In the genomic region with DNA sequence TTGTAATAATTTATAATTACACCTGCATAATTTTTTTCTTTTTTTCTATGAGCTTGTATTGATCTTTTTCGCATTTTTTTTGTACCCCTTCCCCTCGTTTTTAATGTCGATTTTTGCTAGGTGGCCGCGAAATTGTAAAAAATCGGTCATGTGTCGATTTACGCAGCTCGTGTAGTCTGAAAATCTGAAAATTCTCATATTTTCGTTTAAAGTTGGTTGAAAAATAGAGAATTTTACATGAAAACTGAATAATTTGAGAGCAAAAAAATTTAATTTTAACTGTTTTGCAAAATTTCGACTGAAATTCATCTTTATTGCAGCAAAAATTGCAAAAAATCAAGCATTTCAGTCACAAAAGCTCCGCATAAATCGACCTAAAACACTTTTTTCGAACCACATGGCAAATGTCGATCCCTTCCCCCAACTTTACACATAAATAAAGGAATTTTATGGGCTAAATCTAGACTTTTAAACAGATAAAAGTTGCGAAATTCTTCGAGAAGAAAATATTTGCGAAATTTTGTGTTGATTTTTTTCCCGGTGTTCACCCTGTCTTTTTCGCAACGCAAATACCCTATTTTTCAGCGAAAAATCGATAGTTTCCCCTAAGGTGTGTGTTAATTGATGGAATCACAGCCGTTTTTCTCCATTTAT, we compare ENCODE assay signal across 5 worm cellular contexts.
TF ChIP-seq lines count a peak whose summit lies in the region.

No protein-coding gene starts in this region.

TF ChIP-seq in whole organism, L1 larva, 84 proteins besides CTCF, POLR2A, EP300 and RAD21:
- TF ChIP-seq ztf-4 (tag; optimal IDR thresholded peaks at IDR 0.05; lab: Kevin White, UChicago) (no peak), Y116A8C.19 (tag; optimal IDR thresholded peaks at IDR 0.05; lab: Kevin White, UChicago; ENCODE audit: borderline replicate concordance) (no peak), dsc-1 (tag; optimal IDR thresholded peaks at IDR 0.05; lab: Kevin White, UChicago) (peak; percentile 0), efl-1 (optimal IDR thresholded peaks at IDR 0.05; lab: Kevin White, UChicago) (no peak), efl-1 (GFP tag; optimal IDR thresholded peaks at IDR 0.05 in 1 of 2; lab: Kevin White, UChicago) (peak in 1 of 2 experiments; percentile 73), skn-1 (tag; optimal IDR thresholded peaks at IDR 0.05; lab: Kevin White, UChicago) (peak; percentile 13), zag-1 (tag; optimal IDR thresholded peaks at IDR 0.05; lab: Kevin White, UChicago) (no peak), zip-4 (GFP tag; optimal IDR thresholded peaks at IDR 0.05; lab: Kevin White, UChicago) (no peak), nhr-19 (GFP tag; conservative IDR thresholded peaks at IDR 0.05; lab: Robert Waterston, UW) (no peak), nhr-237 (tag; optimal IDR thresholded peaks at IDR 0.05; lab: Kevin White, UChicago) (no peak), elt-2 (tag; optimal IDR thresholded peaks at IDR 0.05; lab: Kevin White, UChicago) (no peak), tbx-2 (tag; optimal IDR thresholded peaks at IDR 0.05; lab: Kevin White, UChicago) (no peak), mep-1 (tag; optimal IDR thresholded peaks at IDR 0.05; lab: Kevin White, UChicago) (no peak)

TF ChIP-seq in whole organism, L2 larva, 48 proteins besides CTCF, POLR2A, EP300 and RAD21:
- peak; percentile 6 for TF ChIP-seq unc-55 (GFP tag; optimal IDR thresholded peaks at IDR 0.05; lab: Kevin White, UChicago)
- TF ChIP-seq lsy-2 (tag; optimal IDR thresholded peaks at IDR 0.05; lab: Kevin White, UChicago), result peak in 1 of 2 experiments; percentile 8
- TF ChIP-seq alr-1 (tag; optimal IDR thresholded peaks at IDR 0.05; lab: Kevin White, UChicago), result no peak
- no peak for TF ChIP-seq lin-39 (tag; optimal IDR thresholded peaks at IDR 0.05; lab: Kevin White, UChicago)
TF ChIP-seq in whole organism, L2 larva: peak in this region for 2.

TF ChIP-seq in whole organism, L3 larva, 47 proteins besides CTCF, POLR2A, EP300 and RAD21:
- no peak for TF ChIP-seq nhr-76 (tag; optimal IDR thresholded peaks at IDR 0.05; lab: Kevin White, UChicago)
- peak; percentile 15 for TF ChIP-seq ceh-28 (tag; optimal IDR thresholded peaks at IDR 0.05; lab: Kevin White, UChicago)
- no peak for TF ChIP-seq elt-3 (tag; optimal IDR thresholded peaks at IDR 0.05; lab: Kevin White, UChicago)
- no peak for TF ChIP-seq ceh-82 (tag; optimal IDR thresholded peaks at IDR 0.05; lab: Kevin White, UChicago)
- TF ChIP-seq nhr-23 (tag; optimal IDR thresholded peaks at IDR 0.05; lab: Kevin White, UChicago), result no peak
- TF ChIP-seq aly-2 (tag; optimal IDR thresholded peaks at IDR 0.05; lab: Kevin White, UChicago), result no peak
- no peak for TF ChIP-seq eor-1 (tag; optimal IDR thresholded peaks at IDR 0.05; lab: Kevin White, UChicago)
- no peak for TF ChIP-seq elt-2 (tag; optimal IDR thresholded peaks at IDR 0.05; lab: Kevin White, UChicago)

TF ChIP-seq in whole organism, early embryonic, 17 proteins besides CTCF, POLR2A, EP300 and RAD21:
- TF ChIP-seq B0310.2 (tag; optimal IDR thresholded peaks at IDR 0.05; lab: Kevin White, UChicago) (peak; percentile 29), ceh-13 (GFP tag; optimal IDR thresholded peaks at IDR 0.05; lab: Kevin White, UChicago) (no peak), ama-1 (optimal IDR thresholded peaks at IDR 0.05; lab: Kevin White, UChicago) (peak; percentile 61)
TF ChIP-seq in whole organism, early embryonic: peak in this region for 2.

TF ChIP-seq in whole organism, young adult, 124 proteins besides CTCF, POLR2A, EP300 and RAD21:
- no peak for TF ChIP-seq ceh-79 (tag; optimal IDR thresholded peaks at IDR 0.05; lab: Kevin White, UChicago)
- TF ChIP-seq ccch-3 (GFP tag; optimal IDR thresholded peaks at IDR 0.05; lab: Kevin White, UChicago), result no peak
- TF ChIP-seq ztf-18 (tag; optimal IDR thresholded peaks at IDR 0.05; lab: Kevin White, UChicago), result no peak
- TF ChIP-seq egrh-3 (GFP tag; IDR thresholded peaks at IDR 0.05; lab: Robert Waterston, UW), result no peak
- TF ChIP-seq him-1 (tag; optimal IDR thresholded peaks at IDR 0.05; lab: Kevin White, UChicago), result no peak
- peak; percentile 17; the same call in 1 of the 2 replicates for TF ChIP-seq B0336.3 (GFP tag; IDR thresholded peaks at IDR 0.05; lab: Robert Waterston, UW)
- TF ChIP-seq nfya-2 (GFP tag; IDR thresholded peaks at IDR 0.05; lab: Robert Waterston, UW), result no peak
- TF ChIP-seq lin-35 (GFP tag; optimal IDR thresholded peaks at IDR 0.05; lab: Kevin White, UChicago), result peak in 1 of 3 experiments; percentile 30
- no peak for TF ChIP-seq aptf-3 (GFP tag; IDR thresholded peaks at IDR 0.05; lab: Robert Waterston, UW)
- no peak for TF ChIP-seq lin-40 (tag; optimal IDR thresholded peaks at IDR 0.05; lab: Kevin White, UChicago)
- TF ChIP-seq B0019.2 (GFP tag; conservative IDR thresholded peaks at IDR 0.05; lab: Robert Waterston, UW), result no peak
- no peak for TF ChIP-seq madf-10 (tag; optimal IDR thresholded peaks at IDR 0.05; lab: Kevin White, UChicago)
- no peak for TF ChIP-seq ZK185.1 (tag; optimal IDR thresholded peaks at IDR 0.05; lab: Kevin White, UChicago; ENCODE audit: poor library complexity, severe bottlenecking)
- TF ChIP-seq efl-1 (GFP tag; optimal IDR thresholded peaks at IDR 0.05; lab: Kevin White, UChicago), result no peak
- no peak for TF ChIP-seq Y53F4B.3 (GFP tag; IDR thresholded peaks at IDR 0.05; lab: Robert Waterston, UW)
- TF ChIP-seq bed-1 (GFP tag; IDR thresholded peaks at IDR 0.05; lab: Robert Waterston, UW), result no peak
- no peak for TF ChIP-seq unc-130 (GFP tag; optimal IDR thresholded peaks at IDR 0.05; lab: Kevin White, UChicago)
- TF ChIP-seq cebp-2 (GFP tag; IDR thresholded peaks at IDR 0.05; lab: Robert Waterston, UW), result no peak
- TF ChIP-seq F37B4.10 (GFP tag; IDR thresholded peaks at IDR 0.05; lab: Robert Waterston, UW), result no peak
- 0 out of 2 replicates have a peak, but pooled peaks have one; percentile 35 for TF ChIP-seq cebp-1 (GFP tag; IDR thresholded peaks at IDR 0.05; lab: Robert Waterston, UW)
- peak; percentile 88 for TF ChIP-seq cebp-1 (tag; optimal IDR thresholded peaks at IDR 0.05; lab: Kevin White, UChicago)
- TF ChIP-seq Y95B8A.8 (GFP tag; IDR thresholded peaks at IDR 0.05; lab: Robert Waterston, UW), result no peak
- no peak for TF ChIP-seq xnd-1 (tag; optimal IDR thresholded peaks at IDR 0.05; lab: Kevin White, UChicago)
- no peak for TF ChIP-seq F55B11.4 (tag; optimal IDR thresholded peaks at IDR 0.05; lab: Kevin White, UChicago; ENCODE audit: borderline replicate concordance, insufficient read depth)
- TF ChIP-seq mes-4 (tag; optimal IDR thresholded peaks at IDR 0.05; lab: Kevin White, UChicago), result no peak
- TF ChIP-seq snpc-3.4 (tag; optimal IDR thresholded peaks at IDR 0.05; lab: Kevin White, UChicago), result no peak
